Worm (Caenorhabditis elegans) whole organism, early embryonic: ENCODE measurements around the gene F56C9.6.

Source experiments
- ama-1 ChIP-seq: fragments of 150-350 bp; optimal IDR thresholded peaks from 2 replicates; lab custom pipeline; 2014
- hmg-4 ChIP-seq: fragments of 200-800 bp; sonication (Bioruptor generic); optimal IDR thresholded peaks from 2 replicates; lab custom pipeline; 2018; ENCODE audit warnings: mild to moderate bottlenecking, missing genetic modification characterization, missing compliant biosample characterization
- hnd-1 ChIP-seq: sonication (generic microtip); optimal IDR thresholded peaks from 2 replicates; lab custom pipeline; 2016; ENCODE audit warnings: missing genetic modification characterization, missing compliant biosample characterization
- sea-1 ChIP-seq: fragments of 200-800 bp; sonication (Bioruptor generic); conservative IDR thresholded peaks from 2 replicates; pipeline ENCODE4 v1.3.6; 2022; ENCODE audit warnings: missing genetic modification characterization, missing compliant biosample characterization
- tbx-37 ChIP-seq: fragments of 200-800 bp; sonication (Bioruptor generic); conservative IDR thresholded peaks from 2 replicates; pipeline ENCODE4 v1.3.6; 2022; ENCODE audit warnings: missing genetic modification reagents, missing genetic modification characterization, missing compliant biosample characterization

- TF ChIP-seq sea-1 (GFP tag; lab: Robert Waterston, UW): no peak
- no peak for TF ChIP-seq ama-1 (lab: Kevin White, UChicago)
- no peak for TF ChIP-seq hmg-4
- no peak for TF ChIP-seq tbx-37
- no peak for TF ChIP-seq hnd-1 (tag; lab: Kevin White, UChicago)
Observed at ce11 chrIII:7329155-7329732, 18.7 kb upstream of the F56C9.6 start, which contains the start of gene lab-2.
